Worm (Caenorhabditis elegans): ENCODE results near the gene ZK370.4.
A peak's percentile ranks its signal among the peaks of the same experiment; 100 is the strongest.

ce11 chrIII:8749487-8749886, 18.3 kb upstream of the ZK370.4 start, which contains the start of gene sma-2:
- TF ChIP-seq ama-1 (optimal IDR thresholded peaks at IDR 0.05) (no peak), nhr-237 (tag; optimal IDR thresholded peaks at IDR 0.05) (no peak), nhr-28 (tag; optimal IDR thresholded peaks at IDR 0.05) (no peak), eor-1 (tag; optimal IDR thresholded peaks at IDR 0.05) (no peak), ztf-11 (tag; optimal IDR thresholded peaks at IDR 0.05) (no peak), nhr-77 (tag; optimal IDR thresholded peaks at IDR 0.05) (no peak), elt-2 (tag; optimal IDR thresholded peaks at IDR 0.05) (peak; percentile 95), elt-3 (tag; optimal IDR thresholded peaks at IDR 0.05) (no peak), ceh-82 (tag; optimal IDR thresholded peaks at IDR 0.05) (no peak), unc-62 (GFP tag; optimal IDR thresholded peaks at IDR 0.05) (no peak), nhr-25 (tag; optimal IDR thresholded peaks at IDR 0.05) (peak; percentile 89), egl-27 (tag; optimal IDR thresholded peaks at IDR 0.05) (peak; percentile 80), nhr-76 (tag; optimal IDR thresholded peaks at IDR 0.05) (no peak)

All from whole organism, L3 larva.